Worm (Caenorhabditis elegans) whole organism, young adult: ENCODE data around the gene K09E2.2.

Experiments used
- F33H1.4 ChIP-seq: fragments of 200-800 bp; sonication (Bioruptor generic); IDR thresholded peaks from 2 replicates; pipeline ENCODE4 v1.3.6; 2022; ENCODE audit warnings: missing genetic modification reagents, missing genetic modification characterization, missing compliant biosample characterization
- ceh-27 ChIP-seq: fragments of 200-800 bp; sonication (Bioruptor generic); optimal IDR thresholded peaks from 2 replicates; lab custom pipeline; 2018; ENCODE audit warnings: mild to moderate bottlenecking, missing genetic modification characterization, moderate library complexity, missing compliant biosample characterization
- dpl-1 ChIP-seq: fragments of 150-350 bp; optimal IDR thresholded peaks from 2 replicates; lab custom pipeline; 2014; ENCODE audit warnings: missing biosample characterization, missing genetic modification reagents, missing genetic modification characterization
- egl-44 ChIP-seq: fragments of 200-800 bp; sonication (Bioruptor generic); IDR thresholded peaks from 2 replicates; pipeline ENCODE4 v1.3.6; 2022; ENCODE audit warnings: missing genetic modification reagents, missing genetic modification characterization, missing compliant biosample characterization
- ets-4 ChIP-seq: fragments of 200-800 bp; sonication (Bioruptor generic); optimal IDR thresholded peaks from 2 replicates; lab custom pipeline; 2018; ENCODE audit warnings: mild to moderate bottlenecking, missing genetic modification characterization, missing compliant biosample characterization
- nfya-2 ChIP-seq: fragments of 200-800 bp; sonication (Bioruptor generic); IDR thresholded peaks from 2 replicates; pipeline ENCODE4 v1.3.6; 2022; ENCODE audit warnings: missing genetic modification reagents, missing genetic modification characterization, missing compliant biosample characterization
- nhr-90 ChIP-seq: sonication (generic microtip); optimal IDR thresholded peaks from 2 replicates; lab custom pipeline; 2016; ENCODE audit warnings: missing genotype, mild to moderate bottlenecking, missing genetic modification characterization, missing compliant biosample characterization
- pha-4 ChIP-seq: fragments of 150-350 bp; sonication (generic microtip); optimal IDR thresholded peaks from 2 replicates; lab custom pipeline; 2014; ENCODE audit warnings: missing biosample characterization, missing genetic modification reagents, missing genetic modification characterization
- rpc-1 ChIP-seq, 2 experiments: fragments of 150-350 bp in 1 of 2; sonication (generic microtip) in 1 of 2; optimal IDR thresholded peaks; 2 replicates each; lab custom pipeline; 2014 to 2018; ENCODE audit warnings: missing biosample characterization in 1 of 2, missing genetic modification characterization in 1 of 2, missing genetic modification reagents in 1 of 2, missing genotype in 1 of 2
- snpc-1.1 ChIP-seq: sonication (generic microtip); optimal IDR thresholded peaks from 2 replicates; lab custom pipeline; 2017; ENCODE audit warnings: missing genetic modification characterization, mild to moderate bottlenecking, missing compliant biosample characterization, antibody characterized with exemption, moderate library complexity, missing genotype, missing genetic modification reagents; ENCODE audit not compliant: insufficient read depth
- tlf-1 ChIP-seq: fragments of 200-800 bp; sonication (Bioruptor generic); optimal IDR thresholded peaks from 2 replicates; lab custom pipeline; 2018; ENCODE audit warnings: mild to moderate bottlenecking, missing genetic modification characterization, missing compliant biosample characterization
- ztf-6 ChIP-seq: fragments of 200-800 bp; sonication (Bioruptor generic); IDR thresholded peaks from 2 replicates; pipeline ENCODE4 v1.3.6; 2022; ENCODE audit warnings: missing genetic modification reagents, missing genetic modification characterization, missing compliant biosample characterization

ce11 chrX:8648582-8648981 is 24.3 kb upstream of the K09E2.2 start:
- no peak for TF ChIP-seq ets-4
- no peak for TF ChIP-seq ceh-27 (GFP tag; lab: Kevin White, UChicago)
- no peak for TF ChIP-seq pha-4 (tag; lab: Kevin White, UChicago)
- TF ChIP-seq rpc-1 (optimal IDR thresholded peaks at IDR 0.05; lab: Kevin White, UChicago), result no peak
- TF ChIP-seq rpc-1 (tag; optimal IDR thresholded peaks at IDR 0.05; lab: Kevin White, UChicago), result no peak
- TF ChIP-seq dpl-1, result no peak
- TF ChIP-seq egl-44 (GFP tag; lab: Robert Waterston, UW), result no peak
- TF ChIP-seq nhr-90 (tag; lab: Kevin White, UChicago), result no peak
- TF ChIP-seq snpc-1.1, result no peak
- no peak for TF ChIP-seq nfya-2 (GFP tag; lab: Robert Waterston, UW)
- TF ChIP-seq tlf-1 (GFP tag; lab: Kevin White, UChicago), result no peak
- no peak for TF ChIP-seq ztf-6 (GFP tag; lab: Robert Waterston, UW)
- TF ChIP-seq F33H1.4, result no peak
